Worm (Caenorhabditis elegans) whole organism, L4 larva: ENCODE measurements around the gene K01G5.10.

ENCODE experiments used
- F10B5.3 ChIP-seq: sonication (generic microtip); optimal IDR thresholded peaks from 2 replicates; lab custom pipeline; 2016; ENCODE audit warnings: mild to moderate bottlenecking, missing genetic modification characterization, missing compliant biosample characterization
- R02D3.7 ChIP-seq: fragments of 150-350 bp; sonication (generic microtip); optimal IDR thresholded peaks from 3 replicates; lab custom pipeline; 2014; ENCODE audit warnings: missing biosample characterization, missing genetic modification characterization
- Y75B8A.6 ChIP-seq: fragments of 200-800 bp; sonication (Bioruptor generic); IDR thresholded peaks from 2 replicates; pipeline ENCODE4 v1.3.6; 2022; ENCODE audit warnings: missing genetic modification reagents, missing genetic modification characterization, missing compliant biosample characterization
- aha-1 ChIP-seq: fragments of 150-350 bp; peaks from one replicate; lab custom pipeline; 2014; ENCODE audit warnings: missing biosample characterization, missing genetic modification characterization
- ama-1 ChIP-seq: fragments of 150-350 bp; optimal IDR thresholded peaks from 2 replicates; lab custom pipeline; 2014; ENCODE audit warnings: inconsistent platforms, mixed read lengths
- arid-1 ChIP-seq: fragments of 200-800 bp; sonication (Bioruptor generic); conservative IDR thresholded peaks from 2 replicates; pipeline ENCODE4 v1.3.6; 2022; ENCODE audit warnings: missing genetic modification reagents, missing genetic modification characterization, missing compliant biosample characterization
- ceh-28 ChIP-seq: fragments of 150-350 bp; optimal IDR thresholded peaks from 2 replicates; lab custom pipeline; 2014; ENCODE audit warnings: missing biosample characterization, missing genetic modification reagents, missing genetic modification characterization
- ceh-44 ChIP-seq: fragments of 200-800 bp; sonication (Bioruptor generic); IDR thresholded peaks from 2 replicates; pipeline ENCODE4 v1.3.6; 2022; ENCODE audit warnings: missing genetic modification reagents, missing genetic modification characterization, missing compliant biosample characterization
- ctbp-1 ChIP-seq: fragments of 200-800 bp; sonication (Bioruptor generic); IDR thresholded peaks from 2 replicates; pipeline ENCODE4 v1.3.6; 2022; ENCODE audit warnings: missing genetic modification reagents, missing genetic modification characterization, missing compliant biosample characterization
- daf-12 ChIP-seq: fragments of 150-350 bp; optimal IDR thresholded peaks from 2 replicates; lab custom pipeline; 2014; ENCODE audit warnings: missing biosample characterization, missing genetic modification reagents, missing genetic modification characterization
- daf-8 ChIP-seq: fragments of 200-800 bp; sonication (Bioruptor generic); IDR thresholded peaks from 2 replicates; pipeline ENCODE4 v1.3.6; 2022; ENCODE audit warnings: missing genetic modification characterization, missing compliant biosample characterization
- dmd-6 ChIP-seq: fragments of 200-800 bp; sonication (Bioruptor generic); IDR thresholded peaks from 2 replicates; pipeline ENCODE4 v1.3.6; 2022; ENCODE audit warnings: missing genetic modification reagents, missing genetic modification characterization, missing compliant biosample characterization
- dpl-1 ChIP-seq: fragments of 150-350 bp; optimal IDR thresholded peaks from 2 replicates; lab custom pipeline; 2014; ENCODE audit warnings: missing biosample characterization, missing genetic modification reagents, missing genetic modification characterization
- duxl-1 ChIP-seq: sonication (generic microtip); optimal IDR thresholded peaks from 2 replicates; lab custom pipeline; 2016; ENCODE audit warnings: mild to moderate bottlenecking, missing genetic modification characterization, moderate library complexity, missing compliant biosample characterization; ENCODE audit not compliant: poor library complexity
- dve-1 ChIP-seq: sonication (generic microtip); optimal IDR thresholded peaks from 2 replicates; lab custom pipeline; 2017; ENCODE audit warnings: antibody characterized with exemption, mild to moderate bottlenecking, missing genetic modification characterization, missing compliant biosample characterization; ENCODE audit not compliant: insufficient read depth
- egl-27 ChIP-seq: sonication (generic microtip); optimal IDR thresholded peaks from 3 replicates; lab custom pipeline; 2017; ENCODE audit warnings: missing biosample characterization, missing genetic modification reagents, missing genetic modification characterization
- egl-43 ChIP-seq: fragments of 200-800 bp; sonication (Bioruptor generic); IDR thresholded peaks from 2 replicates; pipeline ENCODE4 v1.3.6; 2022; ENCODE audit warnings: missing genetic modification reagents, missing genetic modification characterization, missing compliant biosample characterization
- fos-1 ChIP-seq: fragments of 150-350 bp; optimal IDR thresholded peaks from 2 replicates; lab custom pipeline; 2014; ENCODE audit warnings: missing biosample characterization, missing genetic modification characterization
- gei-8 ChIP-seq: fragments of 200-800 bp; sonication (Bioruptor generic); optimal IDR thresholded peaks from 2 replicates; lab custom pipeline; 2018; ENCODE audit warnings: mild to moderate bottlenecking, missing genetic modification characterization, missing compliant biosample characterization
- hif-1 ChIP-seq, 2 experiments: sonication (generic microtip); optimal IDR thresholded peaks; 2 replicates each; lab custom pipeline; 2016 to 2017; ENCODE audit warnings: missing compliant biosample characterization in 2 of 2, missing genetic modification characterization in 2 of 2, missing genetic modification reagents in 2 of 2, missing genotype in 2 of 2, mild to moderate bottlenecking in 1 of 2
- hlh-30 ChIP-seq: sonication (generic microtip); optimal IDR thresholded peaks from 2 replicates; lab custom pipeline; 2017; ENCODE audit warnings: antibody characterized with exemption, mild to moderate bottlenecking, missing genetic modification characterization, missing compliant biosample characterization; ENCODE audit not compliant: insufficient read depth
- jun-1 ChIP-seq: fragments of 150-350 bp; optimal IDR thresholded peaks from 2 replicates; lab custom pipeline; 2014; ENCODE audit warnings: missing biosample characterization, missing genetic modification reagents, missing genetic modification characterization
- lin-1 ChIP-seq: fragments of 200-800 bp; sonication (Bioruptor generic); IDR thresholded peaks from 2 replicates; pipeline ENCODE4 v1.3.6; 2022; ENCODE audit warnings: missing genetic modification reagents, missing genetic modification characterization, missing compliant biosample characterization
- lin-29 ChIP-seq: fragments of 200-800 bp; sonication (Bioruptor generic); IDR thresholded peaks from 2 replicates; pipeline ENCODE4 v1.3.6; 2022; ENCODE audit warnings: missing genetic modification reagents, missing genetic modification characterization, missing compliant biosample characterization
- lin-38 ChIP-seq: fragments of 200-800 bp; sonication (Bioruptor generic); IDR thresholded peaks from 2 replicates; pipeline ENCODE4 v1.3.6; 2022; ENCODE audit warnings: missing genetic modification reagents, missing genetic modification characterization, missing compliant biosample characterization
- lir-3 ChIP-seq: sonication (generic microtip); optimal IDR thresholded peaks from 2 replicates; lab custom pipeline; 2016; ENCODE audit warnings: mild to moderate bottlenecking, missing genetic modification characterization, missing compliant biosample characterization
- madf-9 ChIP-seq: fragments of 200-800 bp; sonication (Bioruptor generic); conservative IDR thresholded peaks from 2 replicates; pipeline ENCODE4 v1.3.6; 2022; ENCODE audit warnings: missing genetic modification reagents, missing genetic modification characterization, missing compliant biosample characterization
- mep-1 ChIP-seq: fragments of 150-350 bp; sonication (generic microtip); optimal IDR thresholded peaks from 3 replicates; lab custom pipeline; 2014; ENCODE audit warnings: missing biosample characterization, missing genetic modification characterization
- mes-2 ChIP-seq: sonication (generic microtip); optimal IDR thresholded peaks from 2 replicates; lab custom pipeline; 2016; ENCODE audit warnings: missing genotype, mild to moderate bottlenecking, missing genetic modification characterization, missing compliant biosample characterization; ENCODE audit not compliant: poor library complexity, severe bottlenecking
- mxl-3 ChIP-seq: fragments of 200-800 bp; sonication (Bioruptor generic); optimal IDR thresholded peaks from 2 replicates; lab custom pipeline; 2018; ENCODE audit warnings: mild to moderate bottlenecking, missing genetic modification characterization, missing compliant biosample characterization
- nhr-102 ChIP-seq: sonication (generic microtip); optimal IDR thresholded peaks from 2 replicates; lab custom pipeline; 2016; ENCODE audit warnings: mild to moderate bottlenecking, missing genetic modification characterization, moderate library complexity, missing compliant biosample characterization
- nhr-11 ChIP-seq: fragments of 150-350 bp; optimal IDR thresholded peaks from 2 replicates; lab custom pipeline; 2014; ENCODE audit warnings: missing biosample characterization, missing genetic modification characterization
- nhr-41 ChIP-seq: fragments of 200-800 bp; sonication (Bioruptor generic); IDR thresholded peaks from 2 replicates; pipeline ENCODE4 v1.3.6; 2022; ENCODE audit warnings: missing genetic modification reagents, missing genetic modification characterization, missing compliant biosample characterization
- nhr-48 ChIP-seq: sonication (generic microtip); optimal IDR thresholded peaks from 2 replicates; lab custom pipeline; 2016; ENCODE audit warnings: mild to moderate bottlenecking, missing genetic modification characterization, missing compliant biosample characterization
- nhr-76 ChIP-seq: fragments of 150-350 bp; optimal IDR thresholded peaks from 2 replicates; lab custom pipeline; 2014; ENCODE audit warnings: missing biosample characterization, missing genetic modification characterization
- nhr-77 ChIP-seq: fragments of 150-350 bp; optimal IDR thresholded peaks from 2 replicates; lab custom pipeline; 2014; ENCODE audit warnings: missing biosample characterization, missing genetic modification characterization
- php-3 ChIP-seq: fragments of 200-800 bp; sonication (Bioruptor generic); IDR thresholded peaks from 2 replicates; pipeline ENCODE4 v1.3.6; 2022; ENCODE audit warnings: missing genetic modification reagents, missing genetic modification characterization, missing compliant biosample characterization
- pqm-1 ChIP-seq: sonication (generic microtip); optimal IDR thresholded peaks from 2 replicates; lab custom pipeline; 2017; ENCODE audit warnings: missing biosample characterization, missing genetic modification characterization
- rbr-2 ChIP-seq: sonication (generic microtip); optimal IDR thresholded peaks from 2 replicates; lab custom pipeline; 2016; ENCODE audit warnings: missing genotype, missing genetic modification characterization, missing compliant biosample characterization
- saeg-2 ChIP-seq: fragments of 200-800 bp; sonication (Bioruptor generic); IDR thresholded peaks from 2 replicates; pipeline ENCODE4 v1.3.6; 2022; ENCODE audit warnings: missing genetic modification reagents, missing genetic modification characterization, missing compliant biosample characterization
- sdz-12 ChIP-seq: fragments of 200-800 bp; sonication (Bioruptor generic); optimal IDR thresholded peaks from 2 replicates; lab custom pipeline; 2018; ENCODE audit warnings: mild to moderate bottlenecking, missing genetic modification characterization, missing compliant biosample characterization
- skn-1 ChIP-seq: fragments of 150-350 bp; optimal IDR thresholded peaks from 2 replicates; lab custom pipeline; 2014; ENCODE audit warnings: missing biosample characterization, missing genetic modification characterization
- tag-97 ChIP-seq: fragments of 200-800 bp; sonication (Bioruptor generic); IDR thresholded peaks from 2 replicates; pipeline ENCODE4 v1.3.6; 2022; ENCODE audit warnings: missing genetic modification characterization, missing compliant biosample characterization
- tra-1 ChIP-seq: fragments of 200-800 bp; sonication (Bioruptor generic); IDR thresholded peaks from 2 replicates; pipeline ENCODE4 v1.3.6; 2022; ENCODE audit warnings: missing genetic modification reagents, missing genetic modification characterization, missing compliant biosample characterization
- unc-130 ChIP-seq: sonication (generic microtip); optimal IDR thresholded peaks from 2 replicates; lab custom pipeline; 2016; ENCODE audit warnings: missing genetic modification reagents, missing genetic modification characterization, missing compliant biosample characterization
- unc-39 ChIP-seq: sonication (generic microtip); optimal IDR thresholded peaks from 2 replicates; lab custom pipeline; 2017; ENCODE audit warnings: missing biosample characterization, missing genetic modification characterization
- zag-1 ChIP-seq: fragments of 150-350 bp; optimal IDR thresholded peaks from 2 replicates; lab custom pipeline; 2014; ENCODE audit warnings: missing biosample characterization, missing genetic modification characterization
- zip-11 ChIP-seq: fragments of 200-800 bp; sonication (Bioruptor generic); IDR thresholded peaks from 2 replicates; pipeline ENCODE4 v1.3.6; 2022; ENCODE audit warnings: missing genetic modification characterization, missing compliant biosample characterization
- ztf-11 ChIP-seq: fragments of 150-350 bp; optimal IDR thresholded peaks from 2 replicates; lab custom pipeline; 2014; ENCODE audit warnings: missing biosample characterization, missing genetic modification characterization
- ztf-7 ChIP-seq: fragments of 150-350 bp; optimal IDR thresholded peaks from 2 replicates; lab custom pipeline; 2014; ENCODE audit warnings: missing biosample characterization, missing genetic modification characterization

K01G5.10 gene

ce11 chrIII:10758422-10758821, at the start of gene K01G5.10:
Gene K01G5.10 (minus strand): TSS chrIII:10758522.
- TF ChIP-seq daf-8 (GFP tag; lab: Robert Waterston, UW) (no peak), R02D3.7 (tag; lab: Kevin White, UChicago) (no peak), tag-97 (GFP tag; lab: Robert Waterston, UW) (no peak), nhr-76 (no peak), nhr-41 (GFP tag; lab: Robert Waterston, UW) (no peak), Y75B8A.6 (GFP tag; lab: Robert Waterston, UW) (no peak), ztf-11 (tag; lab: Kevin White, UChicago) (no peak), hif-1 (tag; optimal IDR thresholded peaks at IDR 0.05; lab: Kevin White, UChicago) (no peak), gei-8 (no peak), F10B5.3 (tag; lab: Kevin White, UChicago) (no peak), lin-29 (no peak), ztf-7 (tag; lab: Kevin White, UChicago) (no peak)

- TF ChIP-seq ctbp-1 (0 out of 2 replicates have a peak, but pooled peaks have one; percentile 37), tra-1 (GFP tag; lab: Robert Waterston, UW) (no peak), dpl-1 (peak; percentile 34), hif-1 (tag; optimal IDR thresholded peaks at IDR 0.05; lab: Kevin White, UChicago) (peak in 1 of 2 experiments; percentile 20), nhr-77 (tag; lab: Kevin White, UChicago) (no peak), ceh-28 (tag; lab: Kevin White, UChicago) (no peak), lin-38 (GFP tag; lab: Robert Waterston, UW) (no peak; the same call in 1 of the 2 replicates), fos-1 (tag; lab: Kevin White, UChicago) (no peak), arid-1 (GFP tag; lab: Robert Waterston, UW) (0 out of 2 replicates have a peak, but pooled peaks have one; percentile 14), dmd-6 (GFP tag; lab: Robert Waterston, UW) (no peak; the same call in 1 of the 2 replicates), unc-130 (GFP tag; lab: Kevin White, UChicago) (no peak), jun-1 (tag; lab: Kevin White, UChicago) (no peak), lir-3 (no peak), zip-11 (GFP tag; lab: Robert Waterston, UW) (no peak), sdz-12 (GFP tag; lab: Kevin White, UChicago) (no peak), Y75B8A.6 (GFP tag; lab: Robert Waterston, UW) (no peak), ceh-44 (no peak), mes-2 (peak; percentile 36), mep-1 (tag; lab: Kevin White, UChicago) (peak; percentile 19), pqm-1 (tag; lab: Kevin White, UChicago) (no peak), unc-39 (no peak), madf-9 (no peak), egl-27 (tag; lab: Kevin White, UChicago) (no peak), hlh-30 (tag; lab: Kevin White, UChicago) (no peak), zag-1 (tag; lab: Kevin White, UChicago) (no peak), nhr-48 (tag; lab: Kevin White, UChicago) (no peak), skn-1 (no peak), R02D3.7 (tag; lab: Kevin White, UChicago) (no peak), ama-1 (lab: Kevin White, UChicago) (no peak), dve-1 (tag; lab: Kevin White, UChicago) (no peak), egl-43 (GFP tag; lab: Robert Waterston, UW) (0 out of 2 replicates have a peak, but pooled peaks have one; percentile 7), mxl-3 (GFP tag; lab: Kevin White, UChicago) (peak; percentile 64), aha-1 (peak; percentile 95), nhr-11 (tag; lab: Kevin White, UChicago) (peak; percentile 27), php-3 (GFP tag; lab: Robert Waterston, UW) (no peak), saeg-2 (GFP tag; lab: Robert Waterston, UW) (no peak), duxl-1 (tag; lab: Kevin White, UChicago) (no peak), lin-1 (GFP tag; lab: Robert Waterston, UW) (no peak), lin-29 (no peak), daf-12 (tag; lab: Kevin White, UChicago) (no peak), daf-8 (GFP tag; lab: Robert Waterston, UW) (no peak), rbr-2 (peak; percentile 34), nhr-102 (tag; lab: Kevin White, UChicago) (no peak)
Measured at ce11 chrIII:10807956-10808355, 49.6 kb upstream of the K01G5.10 start.
